Fruit fly (Drosophila melanogaster): ENCODE data around the gene CG31200.

CG31200 gene

DNA sequence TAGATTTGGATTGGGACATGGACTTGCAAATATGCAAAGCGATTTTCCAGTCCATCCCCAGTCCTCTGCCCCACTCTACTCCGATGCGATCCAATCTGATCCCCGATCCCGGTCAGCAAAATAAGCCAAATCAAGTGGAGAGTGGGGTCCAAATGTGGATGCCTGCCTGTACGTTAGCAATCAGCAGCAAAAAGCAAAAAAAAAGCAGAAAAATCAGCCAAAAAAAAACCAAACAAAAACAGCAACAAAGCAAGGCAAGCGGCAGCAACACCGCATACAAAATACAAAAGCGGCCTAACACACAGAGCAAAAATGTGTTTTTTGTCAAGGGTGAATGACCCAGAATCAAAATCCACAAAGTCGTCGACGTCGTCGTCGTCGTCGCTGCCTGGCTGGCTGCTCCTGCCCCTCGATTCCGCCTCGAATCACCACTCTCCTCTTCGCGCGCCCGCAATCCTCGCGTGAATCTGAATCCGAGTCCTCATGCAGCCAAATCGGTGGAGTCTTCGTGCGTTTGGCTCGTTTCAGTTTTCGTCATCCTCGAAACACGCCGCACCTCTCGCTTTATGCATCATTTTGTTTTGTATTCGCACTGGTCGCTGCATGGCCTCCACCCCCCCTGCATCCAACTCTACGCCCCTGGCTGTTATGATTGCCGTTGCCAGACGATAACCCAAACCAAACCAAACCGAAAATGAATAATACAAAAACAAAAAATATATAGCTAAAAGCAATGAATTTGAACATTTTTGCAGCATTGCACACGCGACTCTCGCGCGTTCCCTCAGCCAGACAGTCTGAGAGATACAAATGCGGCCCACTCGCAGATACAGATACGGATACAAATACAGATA is 20.4 kb upstream of the CG31200 start:
- TF ChIP-seq CG4424 (GFP tag; optimal IDR thresholded peaks at IDR 0.05): no peak
- no peak for TF ChIP-seq CG12942 (GFP tag; optimal IDR thresholded peaks at IDR 0.05)
- no peak for TF ChIP-seq CG8281 (tag; optimal IDR thresholded peaks at IDR 0.05)
- peak; percentile 70 for TF ChIP-seq CG15479 (GFP tag; optimal IDR thresholded peaks at IDR 0.05)
- no peak for TF ChIP-seq CG10959 (GFP tag; IDR thresholded peaks at IDR 0.05)
- peak; percentile 77 for TF ChIP-seq lbe (GFP tag; optimal IDR thresholded peaks at IDR 0.05)
- TF ChIP-seq Ets65A (GFP tag): peak; percentile 70
- TF ChIP-seq sob (GFP tag; IDR thresholded peaks at IDR 0.05): no peak
- TF ChIP-seq Med (GFP tag): peak; percentile 48
- TF ChIP-seq Drgx (GFP tag; IDR thresholded peaks at IDR 0.05): peak; percentile 58

- no peak for TF ChIP-seq Kr (GFP tag; optimal IDR thresholded peaks at IDR 0.05)
- TF ChIP-seq sob (GFP tag; IDR thresholded peaks at IDR 0.05): no peak
- no peak for TF ChIP-seq CG3838 (GFP tag; optimal IDR thresholded peaks at IDR 0.05)
- TF ChIP-seq CG10959 (GFP tag; IDR thresholded peaks at IDR 0.05): no peak
- TF ChIP-seq corto (GFP tag; optimal IDR thresholded peaks at IDR 0.05): peak; percentile 6
- no peak for TF ChIP-seq NC2α (GFP tag; optimal IDR thresholded peaks at IDR 0.05)
- TF ChIP-seq Drgx (GFP tag; IDR thresholded peaks at IDR 0.05): peak; percentile 58; the same call in 1 of the 2 replicates
- no peak for TF ChIP-seq chinmo (GFP tag; IDR thresholded peaks at IDR 0.05; ENCODE audit: partially characterized antibody)
- TF ChIP-seq CG18619 (GFP tag; optimal IDR thresholded peaks at IDR 0.05): no peak
- TF ChIP-seq tio (GFP tag; optimal IDR thresholded peaks at IDR 0.05): no peak
- TF ChIP-seq btn (GFP tag; optimal IDR thresholded peaks at IDR 0.05): no peak
- no peak for TF ChIP-seq fru (optimal IDR thresholded peaks at IDR 0.05)
- TF ChIP-seq lbe (GFP tag; optimal IDR thresholded peaks at IDR 0.05): peak; percentile 51
- TF ChIP-seq Tbp (GFP tag; optimal IDR thresholded peaks at IDR 0.05): no peak
- TF ChIP-seq CG14710 (tag; optimal IDR thresholded peaks at IDR 0.05): no peak
- no peak for TF ChIP-seq CG6689 (GFP tag; IDR thresholded peaks at IDR 0.05)
- TF ChIP-seq Ets97D (GFP tag; optimal IDR thresholded peaks at IDR 0.05): no peak
- TF ChIP-seq CG15479 (GFP tag; optimal IDR thresholded peaks at IDR 0.05): peak; percentile 10
- TF ChIP-seq CG1602 (GFP tag; optimal IDR thresholded peaks at IDR 0.05): no peak
Measured at dm6 chr3R:20764058-20764457, 18.9 kb upstream of the CG31200 start.

dm6 chr3R:20762175-20762795 is 17.1 kb upstream of the CG31200 start, which contains the start of gene CG31195:
Gene CG31195, minus strand, starts transcription at chr3R:20762369.
- TF ChIP-seq hth (optimal IDR thresholded peaks at IDR 0.05): no peak
- no peak for TF ChIP-seq eve (GFP tag; optimal IDR thresholded peaks at IDR 0.05)
- no peak for TF ChIP-seq ftz-f1 (GFP tag; optimal IDR thresholded peaks at IDR 0.05)
- no peak for TF ChIP-seq CG17829 (tag; optimal IDR thresholded peaks at IDR 0.05)
- TF ChIP-seq CG10431 (GFP tag; optimal IDR thresholded peaks at IDR 0.05): no peak
- TF ChIP-seq Bdp1 (GFP tag; optimal IDR thresholded peaks at IDR 0.05): no peak
- peak; percentile 59 for TF ChIP-seq nerfin-1 (tag; optimal IDR thresholded peaks at IDR 0.05)
- no peak for TF ChIP-seq CG2678 (tag; optimal IDR thresholded peaks at IDR 0.05)
- TF ChIP-seq CG42726 (GFP tag; IDR thresholded peaks at IDR 0.05; ENCODE audit: partially characterized antibody): no peak
- TF ChIP-seq Doc2 (GFP tag; IDR thresholded peaks at IDR 0.05): no peak
- peak; percentile 39 for TF ChIP-seq CG6254 (GFP tag; optimal IDR thresholded peaks at IDR 0.05)
- no peak for TF ChIP-seq dimm (GFP tag; IDR thresholded peaks at IDR 0.05)
- no peak for TF ChIP-seq CG9215 (GFP tag; IDR thresholded peaks at IDR 0.05)
- no peak for TF ChIP-seq CG13775 (GFP tag; optimal IDR thresholded peaks at IDR 0.05)
- no peak for TF ChIP-seq CG4707 (GFP tag; optimal IDR thresholded peaks at IDR 0.05)
- peak; percentile 78 for TF ChIP-seq BEAF-32 (GFP tag; optimal IDR thresholded peaks at IDR 0.05)
- TF ChIP-seq aop (GFP tag; IDR thresholded peaks at IDR 0.05): no peak
- no peak for TF ChIP-seq NK7.1 (GFP tag; optimal IDR thresholded peaks at IDR 0.05)
- no peak for TF ChIP-seq eyg (GFP tag; optimal IDR thresholded peaks at IDR 0.05)
- TF ChIP-seq nau (GFP tag; optimal IDR thresholded peaks at IDR 0.05): no peak
- TF ChIP-seq amos (GFP tag; IDR thresholded peaks at IDR 0.05; ENCODE audit: partially characterized antibody): peak; percentile 74
- peak; percentile 9 for TF ChIP-seq CG4424 (GFP tag; optimal IDR thresholded peaks at IDR 0.05)
- TF ChIP-seq Blimp-1 (GFP tag; optimal IDR thresholded peaks at IDR 0.05): no peak
- TF ChIP-seq CG17802 (tag; optimal IDR thresholded peaks at IDR 0.05): no peak
